Worm (Caenorhabditis elegans): ENCODE measurements around the gene atg-4.2.

DNA sequence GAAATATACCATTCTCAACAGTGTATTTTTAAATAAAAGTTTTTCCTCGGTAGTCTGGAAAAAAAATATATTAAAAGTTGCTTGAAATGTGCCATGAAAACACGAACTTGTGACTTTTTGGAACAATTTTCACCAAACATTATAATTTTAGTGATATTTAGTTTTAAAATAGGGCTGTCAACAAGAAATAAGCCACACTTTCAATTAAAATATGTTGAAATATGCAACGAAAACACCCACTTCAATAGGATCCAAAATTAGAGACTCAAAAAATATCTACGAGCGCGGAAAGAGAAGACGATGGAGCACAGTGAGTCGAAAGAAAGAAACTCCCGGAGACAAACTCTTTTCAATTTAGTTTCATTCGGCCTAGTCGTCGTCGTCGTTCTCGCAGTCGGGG, 25.7 kb downstream of the atg-4.2 start, which contains the start of gene ZK792.12:
- no peak for TF ChIP-seq tbp1 (GFP tag; optimal IDR thresholded peaks at IDR 0.05)
- no peak for TF ChIP-seq madf-3 (GFP tag; IDR thresholded peaks at IDR 0.05)
